Fruit fly (Drosophila melanogaster) whole organism, adult: ENCODE data around the gene cactin.
A peak's percentile ranks its signal among the peaks of the same experiment; 100 is the strongest.
"Not testable (repeated sequence)": the region's sequence is repeated elsewhere in the genome, so short reads cannot be mapped to it uniquely, and the experiment has no call there.

ENCODE experiments used
- CG11617 ChIP-seq: fragments of 200-800 bp; sonication (Bioruptor generic); optimal IDR thresholded peaks from 2 replicates; lab custom pipeline; 2017; ENCODE audit warnings: mild to moderate bottlenecking, missing biosample characterization, missing genetic modification reagents, missing genetic modification characterization
- CG12768 ChIP-seq: fragments of 200-800 bp; sonication (Bioruptor generic); optimal IDR thresholded peaks from 2 replicates; lab custom pipeline; 2017; ENCODE audit warnings: missing biosample characterization, missing genetic modification characterization, mild to moderate bottlenecking, moderate library complexity, missing genetic modification reagents
- CG14711 ChIP-seq: fragments of 200-800 bp; sonication (Bioruptor generic); optimal IDR thresholded peaks from 2 replicates; lab custom pipeline; 2018; ENCODE audit warnings: missing biosample characterization, mild to moderate bottlenecking, missing genetic modification characterization, moderate library complexity
- CG1620 ChIP-seq: fragments of 200-800 bp; sonication (Bioruptor generic); optimal IDR thresholded peaks from 2 replicates; lab custom pipeline; 2016; ENCODE audit warnings: missing biosample characterization, missing genetic modification characterization
- CG33017 ChIP-seq: fragments of 200-800 bp; sonication (Bioruptor generic); optimal IDR thresholded peaks from 2 replicates; lab custom pipeline; 2018; ENCODE audit warnings: missing biosample characterization, mild to moderate bottlenecking, missing genetic modification characterization, moderate library complexity
- CG5204 ChIP-seq: fragments of 200-800 bp; sonication (Bioruptor generic); optimal IDR thresholded peaks from 2 replicates; lab custom pipeline; 2016; ENCODE audit warnings: missing biosample characterization, missing genetic modification characterization
- CG7045 ChIP-seq: fragments of 200-800 bp; sonication (Bioruptor generic); optimal IDR thresholded peaks from 2 replicates; lab custom pipeline; 2017; ENCODE audit warnings: missing biosample characterization, mild to moderate bottlenecking, missing genetic modification characterization
- CG7101 ChIP-seq: fragments of 200-800 bp; sonication (Bioruptor generic); optimal IDR thresholded peaks from 2 replicates; lab custom pipeline; 2018; ENCODE audit warnings: missing biosample characterization, mild to moderate bottlenecking, missing genetic modification characterization, moderate library complexity
- Clk ChIP-seq: fragments of 200-800 bp; sonication (Bioruptor generic); optimal IDR thresholded peaks from 2 replicates; lab custom pipeline; 2017; ENCODE audit warnings: missing biosample characterization, missing genetic modification characterization
- Crg-1 ChIP-seq: fragments of 200-800 bp; sonication (Bioruptor generic); optimal IDR thresholded peaks from 2 replicates; lab custom pipeline; 2016; ENCODE audit warnings: missing biosample characterization, missing genetic modification characterization
- Hr96 ChIP-seq: fragments of 200-800 bp; sonication (Bioruptor generic); optimal IDR thresholded peaks from 2 replicates; lab custom pipeline; 2016; ENCODE audit warnings: missing biosample characterization, missing genetic modification characterization
- Mnt ChIP-seq: fragments of 200-800 bp; sonication (Bioruptor generic); optimal IDR thresholded peaks from 2 replicates; lab custom pipeline; 2016; ENCODE audit warnings: missing biosample characterization, mild to moderate bottlenecking, missing genetic modification characterization
- bab1 ChIP-seq: fragments of 200-800 bp; sonication (Bioruptor generic); optimal IDR thresholded peaks from 3 replicates; lab custom pipeline; 2019; ENCODE audit warnings: missing biosample characterization, mild to moderate bottlenecking, missing genetic modification characterization, moderate library complexity
- cic ChIP-seq: fragments of 200-800 bp; sonication (Bioruptor generic); optimal IDR thresholded peaks from 2 replicates; lab custom pipeline; 2017; ENCODE audit warnings: missing biosample characterization, mild to moderate bottlenecking, missing genetic modification characterization, moderate library complexity
- cnc ChIP-seq, 2 experiments: fragments of >200 bp; optimal IDR thresholded peaks; 2 replicates each; lab custom pipeline; 2017
- kay ChIP-seq: fragments of 200-800 bp; sonication (Bioruptor generic); peaks from one replicate; lab custom pipeline; 2016; ENCODE audit warnings: missing biosample characterization, missing genetic modification characterization, borderline replicate concordance
- ovo ChIP-seq: fragments of 200-800 bp; sonication (Bioruptor generic); optimal IDR thresholded peaks from 2 replicates; lab custom pipeline; 2016; ENCODE audit warnings: missing biosample characterization, missing genetic modification characterization
- pad ChIP-seq: fragments of 200-800 bp; sonication (Bioruptor generic); optimal IDR thresholded peaks from 3 replicates; lab custom pipeline; 2017; ENCODE audit warnings: missing biosample characterization, missing genetic modification characterization, mild to moderate bottlenecking, moderate library complexity, missing genetic modification reagents
- tj ChIP-seq: fragments of 200-800 bp; sonication (Bioruptor generic); optimal IDR thresholded peaks from 3 replicates; lab custom pipeline; 2017; ENCODE audit warnings: missing biosample characterization, mild to moderate bottlenecking, missing genetic modification characterization, moderate library complexity
- toe ChIP-seq: fragments of 200-800 bp; sonication (Bioruptor generic); optimal IDR thresholded peaks from 2 replicates; lab custom pipeline; 2016; ENCODE audit warnings: missing biosample characterization, missing genetic modification characterization

The cactin gene

DNA sequence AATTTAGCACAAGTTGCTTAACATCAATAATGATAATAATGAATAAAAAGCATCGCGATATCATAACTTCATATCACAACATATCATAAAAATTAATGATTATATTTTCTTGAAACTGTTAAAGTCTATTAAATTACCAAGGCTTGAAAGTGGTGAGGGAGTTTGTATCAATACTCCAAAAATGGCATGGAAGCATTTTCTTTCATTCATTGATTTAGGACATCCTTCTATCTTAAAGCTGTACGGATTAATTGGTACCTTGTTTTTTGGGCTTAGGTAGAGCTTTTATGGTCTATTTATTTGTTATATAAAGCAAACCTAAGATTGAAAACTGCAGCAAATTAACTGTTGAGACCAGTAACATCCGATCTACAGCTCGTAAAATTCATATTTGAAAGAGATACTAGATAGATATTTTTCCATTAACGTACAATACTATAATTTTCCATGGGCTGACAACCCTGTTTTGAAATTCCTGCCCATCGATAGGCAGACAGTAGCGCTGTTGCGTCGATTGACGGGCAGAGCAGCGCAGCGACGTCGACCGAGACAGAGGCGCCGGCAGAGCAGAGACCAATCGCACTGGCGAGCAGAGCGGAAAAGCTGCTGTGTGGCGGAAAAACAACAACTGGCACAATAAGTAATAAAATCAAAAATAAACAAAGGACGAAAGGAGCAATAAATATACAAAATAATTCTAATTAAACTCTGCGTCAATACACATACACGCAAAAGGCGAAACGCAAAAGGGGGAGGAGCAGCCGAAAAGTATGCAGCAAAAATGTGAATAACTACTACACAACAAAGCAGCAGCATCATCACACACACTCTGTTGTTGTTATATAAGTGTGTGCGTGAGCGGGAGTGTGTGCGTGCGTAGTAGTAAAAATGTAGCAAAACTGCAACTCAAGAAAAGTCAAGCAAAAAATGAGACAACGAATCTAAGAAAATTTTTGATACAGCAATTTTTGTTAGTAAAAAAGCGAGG is 9.8 kb downstream of the cactin start, which contains the start of gene CG1695:
Gene CG1695 (plus strand): TSS at position 606 of the 988 bp plus-strand sequence.
- TF ChIP-seq kay (GFP tag; lab: Kevin White, UChicago) (no peak), CG1620 (GFP tag; lab: Kevin White, UChicago) (no peak), CG7045 (GFP tag; lab: Kevin White, UChicago) (peak; percentile 5), ovo (GFP tag; lab: Kevin White, UChicago) (no peak), tj (GFP tag; lab: Kevin White, UChicago) (no peak), pad (GFP tag; lab: Kevin White, UChicago) (no peak), CG14711 (tag; lab: Kevin White, UChicago) (peak; percentile 64), Mnt (GFP tag; lab: Kevin White, UChicago) (no peak), CG33017 (tag; lab: Kevin White, UChicago) (no peak), Hr96 (GFP tag; lab: Kevin White, UChicago) (no peak), bab1 (GFP tag; lab: Kevin White, UChicago) (no peak), CG7101 (tag; lab: Kevin White, UChicago) (no peak), cnc (optimal IDR thresholded peaks at IDR 0.05; lab: Kevin White, UChicago) (no peak), CG5204 (peak; percentile 40), cic (no peak), CG11617 (GFP tag; lab: Kevin White, UChicago) (no peak), CG12768 (no peak), Clk (GFP tag; lab: Kevin White, UChicago) (no peak), toe (peak; percentile 29)

DNA sequence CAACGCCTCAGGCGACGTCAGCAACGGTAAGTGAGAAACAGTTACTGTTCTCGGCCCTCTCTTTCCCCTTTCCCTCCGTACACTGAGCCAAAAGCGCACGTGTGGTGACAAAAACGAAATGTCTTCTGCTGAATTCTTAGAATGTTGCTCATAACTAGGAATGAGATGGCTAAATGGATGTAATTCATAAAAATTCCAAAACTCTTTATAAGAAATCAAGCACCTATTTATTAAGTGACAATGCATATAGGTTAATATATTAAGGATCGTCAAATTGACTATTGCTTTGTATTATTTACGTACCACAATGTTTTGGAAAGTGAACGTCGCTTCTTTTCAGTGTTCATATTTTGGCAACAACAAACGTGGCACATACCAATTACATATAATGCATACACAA is 10.7 kb downstream of the cactin start:
- TF ChIP-seq CG7101 (tag; lab: Kevin White, UChicago) (peak; percentile 6), CG14711 (tag; lab: Kevin White, UChicago) (no peak), Hr96 (GFP tag; lab: Kevin White, UChicago) (peak; percentile 8), CG5204 (peak; percentile 43)

DNA sequence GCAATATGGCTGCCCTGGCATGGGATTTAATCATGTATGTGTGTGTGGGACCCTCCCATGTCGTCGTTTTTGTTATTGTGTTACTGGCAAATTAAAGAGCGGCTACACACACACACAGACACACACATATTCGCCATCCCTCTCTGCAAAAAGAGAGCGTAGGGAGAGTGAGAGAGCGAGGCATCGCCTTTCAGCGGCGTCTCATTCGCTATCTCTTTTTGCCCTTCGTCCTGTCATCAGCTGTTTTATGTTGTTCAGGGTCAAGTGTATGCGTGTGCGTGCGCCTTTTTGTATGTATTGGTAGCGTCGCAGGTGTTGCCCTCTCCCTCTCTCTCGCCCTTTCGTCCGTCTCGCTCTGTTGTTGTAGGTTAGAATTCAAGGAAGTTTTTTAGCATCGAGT is 13.0 kb downstream of the cactin start:
- no peak for TF ChIP-seq CG14711 (tag; lab: Kevin White, UChicago)
- no peak for TF ChIP-seq toe
- no peak for TF ChIP-seq cic
- no peak for TF ChIP-seq Clk (GFP tag; lab: Kevin White, UChicago)
- TF ChIP-seq CG7045 (GFP tag; lab: Kevin White, UChicago), result no peak
- TF ChIP-seq CG33017 (tag; lab: Kevin White, UChicago), result no peak
- TF ChIP-seq CG7101 (tag; lab: Kevin White, UChicago), result no peak
- no peak for TF ChIP-seq cnc (optimal IDR thresholded peaks at IDR 0.05; lab: Kevin White, UChicago)
- TF ChIP-seq CG1620 (GFP tag; lab: Kevin White, UChicago), result no peak
- TF ChIP-seq CG12768, result no peak
- TF ChIP-seq Crg-1 (GFP tag; lab: Kevin White, UChicago), result no peak
- TF ChIP-seq Hr96 (GFP tag; lab: Kevin White, UChicago), result no peak
- no peak for TF ChIP-seq ovo (GFP tag; lab: Kevin White, UChicago)
- no peak for TF ChIP-seq tj (GFP tag; lab: Kevin White, UChicago)
- TF ChIP-seq CG11617 (GFP tag; lab: Kevin White, UChicago), result no peak
- TF ChIP-seq Mnt (GFP tag; lab: Kevin White, UChicago), result no peak
- TF ChIP-seq bab1 (GFP tag; lab: Kevin White, UChicago), result no peak
- TF ChIP-seq pad (GFP tag; lab: Kevin White, UChicago), result no peak
- TF ChIP-seq CG5204, result no peak

dm6 chrX:20446071-20446470 is 22.2 kb downstream of the cactin start, which contains the start of gene CG42578:
Gene CG42578, plus strand, starts transcription at chrX:20446371.
- not testable (repeated sequence) for TF ChIP-seq CG11617 (GFP tag; lab: Kevin White, UChicago); CG14711 (tag; lab: Kevin White, UChicago); cnc (optimal IDR thresholded peaks at IDR 0.05; lab: Kevin White, UChicago)

- TF ChIP-seq ovo (GFP tag; lab: Kevin White, UChicago) (no peak), cic (no peak), bab1 (GFP tag; lab: Kevin White, UChicago) (no peak), CG5204 (no peak), CG12768 (no peak), Clk (GFP tag; lab: Kevin White, UChicago) (no peak), CG7045 (GFP tag; lab: Kevin White, UChicago) (no peak), Hr96 (GFP tag; lab: Kevin White, UChicago) (no peak), pad (GFP tag; lab: Kevin White, UChicago) (no peak), Mnt (GFP tag; lab: Kevin White, UChicago) (no peak), CG14711 (tag; lab: Kevin White, UChicago) (no peak), toe (no peak), Crg-1 (GFP tag; lab: Kevin White, UChicago) (no peak), CG7101 (tag; lab: Kevin White, UChicago) (no peak), tj (GFP tag; lab: Kevin White, UChicago) (no peak), cnc (optimal IDR thresholded peaks at IDR 0.05; lab: Kevin White, UChicago) (no peak), kay (GFP tag; lab: Kevin White, UChicago) (no peak), CG11617 (GFP tag; lab: Kevin White, UChicago) (no peak), CG33017 (tag; lab: Kevin White, UChicago) (no peak)
Measured at dm6 chrX:20447865-20448584, 24.2 kb downstream of the cactin start.
